Worm (Caenorhabditis elegans) whole organism, L3 larva: ENCODE data around the gene srb-12.

Experiments
- R02D3.7 ChIP-seq: fragments of 150-350 bp; optimal IDR thresholded peaks from 2 replicates; lab custom pipeline; 2014; ENCODE audit warnings: missing biosample characterization, missing genetic modification characterization
- aly-2 ChIP-seq: fragments of 150-350 bp; optimal IDR thresholded peaks from 2 replicates; lab custom pipeline; 2014; ENCODE audit warnings: missing biosample characterization, missing genetic modification characterization
- ceh-28 ChIP-seq: fragments of 150-350 bp; optimal IDR thresholded peaks from 2 replicates; lab custom pipeline; 2014; ENCODE audit warnings: missing biosample characterization, missing genetic modification reagents, missing genetic modification characterization
- ceh-9 ChIP-seq: sonication (generic microtip); optimal IDR thresholded peaks from 2 replicates; lab custom pipeline; 2018; ENCODE audit warnings: missing biosample characterization, missing genetic modification characterization
- daf-12 ChIP-seq: fragments of 150-350 bp; optimal IDR thresholded peaks from 2 replicates; lab custom pipeline; 2014; ENCODE audit warnings: missing biosample characterization, missing genetic modification reagents, missing genetic modification characterization
- elt-1 ChIP-seq: fragments of 150-350 bp; optimal IDR thresholded peaks from 2 replicates; lab custom pipeline; 2014; ENCODE audit warnings: missing biosample characterization, missing genetic modification characterization
- elt-2 ChIP-seq: sonication (generic microtip); optimal IDR thresholded peaks from 2 replicates; lab custom pipeline; 2016; ENCODE audit warnings: missing genetic modification reagents, mild to moderate bottlenecking, missing genetic modification characterization, missing compliant biosample characterization
- eor-1 ChIP-seq, 2 experiments: fragments of 150-350 bp; optimal IDR thresholded peaks; 2 replicates each; lab custom pipeline; 2014 to 2018; ENCODE audit warnings: missing biosample characterization in 2 of 2, missing genetic modification characterization in 2 of 2
- fkh-2 ChIP-seq: fragments of 150-350 bp; optimal IDR thresholded peaks from 2 replicates; lab custom pipeline; 2014; ENCODE audit warnings: missing biosample characterization, missing genetic modification reagents, missing genetic modification characterization
- fos-1 ChIP-seq: fragments of 150-350 bp; optimal IDR thresholded peaks from 2 replicates; lab custom pipeline; 2014; ENCODE audit warnings: missing biosample characterization, missing genetic modification characterization
- jun-1 ChIP-seq: fragments of 150-350 bp; optimal IDR thresholded peaks from 2 replicates; lab custom pipeline; 2014; ENCODE audit warnings: missing biosample characterization, missing genetic modification reagents, missing genetic modification characterization
- lin-39 ChIP-seq: fragments of 150-350 bp; optimal IDR thresholded peaks from 2 replicates; lab custom pipeline; 2018; ENCODE audit warnings: missing biosample characterization, missing genetic modification reagents, missing genetic modification characterization
- mml-1 ChIP-seq: fragments of 150-350 bp; sonication (generic microtip); optimal IDR thresholded peaks from 3 replicates; lab custom pipeline; 2014; ENCODE audit warnings: missing biosample characterization, missing genetic modification characterization
- nfya-1 ChIP-seq: sonication (generic microtip); optimal IDR thresholded peaks from 2 replicates; lab custom pipeline; 2017; ENCODE audit warnings: missing genetic modification characterization, mild to moderate bottlenecking, missing compliant biosample characterization, antibody characterized with exemption, moderate library complexity; ENCODE audit not compliant: insufficient read depth
- nhr-11 ChIP-seq: fragments of 150-350 bp; optimal IDR thresholded peaks from 2 replicates; lab custom pipeline; 2014; ENCODE audit warnings: missing biosample characterization, missing genetic modification characterization
- nhr-23 ChIP-seq: fragments of 150-350 bp; optimal IDR thresholded peaks from 2 replicates; lab custom pipeline; 2014; ENCODE audit warnings: missing biosample characterization, missing genetic modification reagents, missing genetic modification characterization
- nhr-25 ChIP-seq: sonication (generic microtip); optimal IDR thresholded peaks from 2 replicates; lab custom pipeline; 2017; ENCODE audit warnings: missing biosample characterization, missing genetic modification characterization
- nhr-28 ChIP-seq: fragments of 150-350 bp; optimal IDR thresholded peaks from 2 replicates; lab custom pipeline; 2014; ENCODE audit warnings: missing biosample characterization, missing genetic modification characterization
- nhr-43 ChIP-seq: sonication (generic microtip); optimal IDR thresholded peaks from 2 replicates; lab custom pipeline; 2016; ENCODE audit warnings: mild to moderate bottlenecking, missing genetic modification characterization, missing compliant biosample characterization; ENCODE audit not compliant: poor library complexity, severe bottlenecking
- nhr-77 ChIP-seq: fragments of 150-350 bp; optimal IDR thresholded peaks from 2 replicates; lab custom pipeline; 2014; ENCODE audit warnings: missing biosample characterization, missing genetic modification characterization
- pha-4 ChIP-seq: fragments of 150-350 bp; optimal IDR thresholded peaks from 2 replicates; lab custom pipeline; 2014; ENCODE audit warnings: missing biosample characterization, missing genetic modification reagents, missing genetic modification characterization
- pqm-1 ChIP-seq: fragments of 150-350 bp; optimal IDR thresholded peaks from 2 replicates; lab custom pipeline; 2017; ENCODE audit warnings: missing biosample characterization, missing genetic modification characterization, inconsistent platforms
- sea-2 ChIP-seq: fragments of 150-350 bp; sonication (generic microtip); optimal IDR thresholded peaks from 4 replicates; lab custom pipeline; 2014; ENCODE audit warnings: missing biosample characterization, missing genetic modification reagents, missing genetic modification characterization
- unc-39 ChIP-seq: sonication (generic microtip); optimal IDR thresholded peaks from 4 replicates; lab custom pipeline; 2017; ENCODE audit warnings: missing biosample characterization, missing genetic modification characterization

The srb-12 gene

ce11 chrII:5103784-5104457 is 50.5 kb downstream of the srb-12 start, which contains the start of the genes C04G6.11 and mpk-2:
C04G6.11 (minus strand) TSS chrII:5103834.
mpk-2 (plus strand) TSS chrII:5104118.
- TF ChIP-seq R02D3.7 (tag; lab: Kevin White, UChicago) (no peak), nhr-77 (tag; lab: Kevin White, UChicago) (no peak), eor-1 (tag; optimal IDR thresholded peaks at IDR 0.05; lab: Kevin White, UChicago) (no peak), ceh-28 (tag; lab: Kevin White, UChicago) (no peak), ceh-9 (no peak), nhr-43 (tag; lab: Kevin White, UChicago) (no peak), nhr-11 (tag; lab: Kevin White, UChicago) (no peak), lin-39 (no peak), nhr-28 (tag; lab: Kevin White, UChicago) (no peak), fos-1 (tag; lab: Kevin White, UChicago) (no peak), nhr-23 (tag; lab: Kevin White, UChicago) (no peak), pha-4 (peak; percentile 27), aly-2 (no peak), sea-2 (GFP tag; lab: Kevin White, UChicago) (no peak), mml-1 (tag; lab: Kevin White, UChicago) (no peak), elt-2 (tag; lab: Kevin White, UChicago) (peak; percentile 99), unc-39 (tag; lab: Kevin White, UChicago) (no peak), fkh-2 (tag; lab: Kevin White, UChicago) (no peak), jun-1 (peak; percentile 33), nfya-1 (tag; lab: Kevin White, UChicago) (no peak), pqm-1 (tag; lab: Kevin White, UChicago) (peak; percentile 42), nhr-25 (no peak), daf-12 (tag; lab: Kevin White, UChicago) (no peak)

DNA sequence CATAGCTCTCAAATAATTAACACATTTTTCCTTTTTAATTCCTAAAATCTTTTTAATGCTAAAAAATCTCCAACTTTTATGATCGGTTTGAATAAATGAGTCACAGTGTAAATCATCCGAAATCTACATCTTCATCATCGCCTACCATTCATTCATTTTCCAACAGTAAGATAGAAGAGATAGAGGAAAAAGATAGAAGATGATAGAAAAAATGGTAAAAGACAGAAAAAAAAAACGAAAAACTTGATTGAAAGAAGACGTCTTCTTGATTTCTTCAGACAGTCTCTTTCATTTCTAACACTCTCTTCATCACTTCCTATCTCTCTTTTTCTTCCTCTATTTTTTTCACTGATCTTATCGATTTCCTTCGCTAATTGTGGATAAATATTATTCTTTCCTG is 51.3 kb downstream of the srb-12 start:
- TF ChIP-seq elt-1 (tag; lab: Kevin White, UChicago) (peak; percentile 88), nhr-25 (peak; percentile 3), ceh-9 (no peak)
- TF ChIP-seq, all 47 proteins: peak for 2
